Fruit fly (Drosophila melanogaster) whole organism, wandering third instar larva: Measurements from ENCODE around the gene mRpL36.

Experiments
- Abd-B ChIP-seq: fragments of >200 bp; optimal IDR thresholded peaks from 2 replicates; lab custom pipeline; 2017; ENCODE audit warnings: missing biosample characterization, missing genetic modification characterization
- CG32264 ChIP-seq: fragments of 200-800 bp; sonication (Bioruptor generic); optimal IDR thresholded peaks from 2 replicates; lab custom pipeline; 2016; ENCODE audit warnings: missing biosample characterization, missing genetic modification characterization
- CG9705 ChIP-seq: fragments of 200-800 bp; sonication (Bioruptor generic); optimal IDR thresholded peaks from 2 replicates; lab custom pipeline; 2018; ENCODE audit warnings: missing biosample characterization, mild to moderate bottlenecking, missing genetic modification characterization
- CrebA ChIP-seq: fragments of 200-800 bp; sonication (Bioruptor generic); optimal IDR thresholded peaks from 2 replicates; lab custom pipeline; 2016; ENCODE audit warnings: missing biosample characterization, mild to moderate bottlenecking, missing genetic modification characterization, borderline replicate concordance
- Dfd ChIP-seq: fragments of >200 bp; optimal IDR thresholded peaks from 2 replicates; lab custom pipeline; 2017; ENCODE audit warnings: missing biosample characterization, missing genetic modification characterization
- Dif ChIP-seq: fragments of 200-275, 200-300 bp; sonication (Bioruptor generic); optimal IDR thresholded peaks from 2 replicates; lab custom pipeline; 2018; ENCODE audit warnings: missing biosample characterization, missing genetic modification characterization; ENCODE audit not compliant: partially characterized antibody
- GATAd ChIP-seq: sonication (Bioruptor generic); optimal IDR thresholded peaks from 2 replicates; lab custom pipeline; 2016; ENCODE audit warnings: missing biosample characterization, missing genetic modification characterization
- HLH106 ChIP-seq: fragments of 200-800 bp; optimal IDR thresholded peaks from 3 replicates; lab custom pipeline; 2019; ENCODE audit warnings: missing biosample characterization, mild to moderate bottlenecking, missing genetic modification characterization, moderate library complexity
- Hnf4 ChIP-seq: fragments of 200-800 bp; sonication (Bioruptor generic); optimal IDR thresholded peaks from 2 replicates; lab custom pipeline; 2016; ENCODE audit warnings: missing biosample characterization, mild to moderate bottlenecking, missing genetic modification characterization
- Hr78 ChIP-seq: fragments of >200 bp; optimal IDR thresholded peaks from 2 replicates; lab custom pipeline; 2017; ENCODE audit warnings: missing biosample characterization, missing genetic modification characterization
- Hr83 ChIP-seq: fragments of 200-300 bp; sonication (Bioruptor generic); optimal IDR thresholded peaks from 2 replicates; lab custom pipeline; 2016; ENCODE audit warnings: missing biosample characterization, mild to moderate bottlenecking, missing genetic modification characterization, moderate library complexity; ENCODE audit not compliant: poor library complexity, severe bottlenecking
- Jra ChIP-seq: sonication (Bioruptor generic); optimal IDR thresholded peaks from 2 replicates; lab custom pipeline; 2016; ENCODE audit warnings: missing biosample characterization, missing genetic modification characterization
- Mio ChIP-seq: sonication (Bioruptor generic); optimal IDR thresholded peaks from 2 replicates; lab custom pipeline; 2016; ENCODE audit warnings: missing biosample characterization, missing genetic modification characterization
- Myc ChIP-seq: fragments of >200 bp; optimal IDR thresholded peaks from 2 replicates; lab custom pipeline; 2017
- N ChIP-seq: fragments of >200 bp; optimal IDR thresholded peaks from 2 replicates; lab custom pipeline; 2018; ENCODE audit warnings: missing biosample characterization, missing external identifiers, missing genetic modification characterization
- OdsH ChIP-seq: fragments of 200-800 bp; sonication (Bioruptor generic); optimal IDR thresholded peaks from 2 replicates; lab custom pipeline; 2016; ENCODE audit warnings: missing biosample characterization, mild to moderate bottlenecking, missing genetic modification characterization
- Rel ChIP-seq, 2 experiments: fragments of 200-800 bp; sonication (Bioruptor generic) in 1 of 2; optimal IDR thresholded peaks; 2 replicates in 1 of 2; 3 replicates in 1 of 2; lab custom pipeline; 2016 to 2019; ENCODE audit warnings: mild to moderate bottlenecking in 2 of 2, missing biosample characterization in 2 of 2, missing genetic modification characterization in 2 of 2, moderate library complexity in 1 of 2
- Sp1 ChIP-seq: fragments of 200-800 bp; sonication (Bioruptor generic); optimal IDR thresholded peaks from 3 replicates; lab custom pipeline; 2019; ENCODE audit warnings: missing biosample characterization, mild to moderate bottlenecking, missing genetic modification characterization, moderate library complexity
- Vsx2 ChIP-seq: fragments of 200-300, 225-300 bp; sonication (Bioruptor generic); optimal IDR thresholded peaks from 2 replicates; lab custom pipeline; 2018; ENCODE audit warnings: missing biosample characterization, missing genetic modification characterization; ENCODE audit not compliant: partially characterized antibody
- br ChIP-seq: fragments of 200-800 bp; sonication (Bioruptor generic); optimal IDR thresholded peaks from 2 replicates; lab custom pipeline; 2016; ENCODE audit warnings: missing biosample characterization, missing genetic modification characterization
- brk ChIP-seq: fragments of 200-800 bp; sonication (Bioruptor generic); optimal IDR thresholded peaks from 2 replicates; lab custom pipeline; 2016; ENCODE audit warnings: missing biosample characterization, mild to moderate bottlenecking, missing genetic modification characterization
- dl ChIP-seq, 2 experiments: fragments of 175-275, 200-275 bp in 1 of 2; fragments of 200-275 bp in 1 of 2; sonication (Bioruptor generic); optimal IDR thresholded peaks; lab custom pipeline; 2018; ENCODE audit warnings: mild to moderate bottlenecking in 2 of 2, missing biosample characterization in 2 of 2, missing genetic modification characterization in 2 of 2, moderate library complexity in 2 of 2; ENCODE audit not compliant: partially characterized antibody in 2 of 2, insufficient read depth in 1 of 2
- dmrt93B ChIP-seq: fragments of 200-800 bp; sonication (Bioruptor generic); optimal IDR thresholded peaks from 2 replicates; lab custom pipeline; 2018; ENCODE audit warnings: missing biosample characterization, mild to moderate bottlenecking, missing genetic modification characterization
- dsf ChIP-seq: sonication (Bioruptor generic); optimal IDR thresholded peaks from 2 replicates; lab custom pipeline; 2016; ENCODE audit warnings: missing biosample characterization, missing genetic modification characterization, borderline replicate concordance
- ey ChIP-seq: fragments of 200-800 bp; sonication (Bioruptor generic); optimal IDR thresholded peaks from 2 replicates; lab custom pipeline; 2016; ENCODE audit warnings: missing biosample characterization, missing genetic modification characterization
- foxo ChIP-seq, 2 experiments: fragments of 200-800 bp; sonication (Bioruptor generic); optimal IDR thresholded peaks; 2 replicates in 1 of 2; 3 replicates in 1 of 2; lab custom pipeline; 2016 to 2017; ENCODE audit warnings: missing biosample characterization in 2 of 2, missing genetic modification characterization in 2 of 2
- fru ChIP-seq: fragments of 200-800 bp; sonication (Bioruptor generic); optimal IDR thresholded peaks from 3 replicates; lab custom pipeline; 2016; ENCODE audit warnings: missing biosample characterization, mild to moderate bottlenecking, missing genetic modification characterization
- h ChIP-seq: fragments of 200-800 bp; sonication (Bioruptor generic); optimal IDR thresholded peaks from 3 replicates; lab custom pipeline; 2016; ENCODE audit warnings: missing biosample characterization, mild to moderate bottlenecking, missing genetic modification characterization
- jim ChIP-seq: fragments of 175-275, 200-325 bp; sonication (Bioruptor generic); optimal IDR thresholded peaks from 2 replicates; lab custom pipeline; 2016; ENCODE audit warnings: missing biosample characterization, mild to moderate bottlenecking, missing genetic modification characterization
- lola ChIP-seq: fragments of >200 bp; optimal IDR thresholded peaks from 2 replicates; lab custom pipeline; 2017; ENCODE audit warnings: missing biosample characterization, missing genetic modification characterization
- pan ChIP-seq: fragments of >200 bp; optimal IDR thresholded peaks from 2 replicates; lab custom pipeline; 2017
- psq ChIP-seq: fragments of 200-800 bp; sonication (Bioruptor generic); optimal IDR thresholded peaks from 3 replicates; lab custom pipeline; 2017; ENCODE audit warnings: missing biosample characterization, mild to moderate bottlenecking, missing genetic modification characterization, moderate library complexity
- rgr ChIP-seq: fragments of 200-800 bp; sonication (Bioruptor generic); optimal IDR thresholded peaks from 3 replicates; lab custom pipeline; 2016; ENCODE audit warnings: missing biosample characterization, mild to moderate bottlenecking, missing genetic modification characterization
- sage ChIP-seq: fragments of 200-800 bp; sonication (Bioruptor generic); optimal IDR thresholded peaks from 2 replicates; lab custom pipeline; 2016; ENCODE audit warnings: missing biosample characterization, mild to moderate bottlenecking, missing genetic modification characterization
- sv ChIP-seq: fragments of 200-800 bp; sonication (Bioruptor generic); optimal IDR thresholded peaks from 3 replicates; lab custom pipeline; 2016; ENCODE audit warnings: missing biosample characterization, missing genetic modification characterization
- tai ChIP-seq: sonication (Bioruptor generic); optimal IDR thresholded peaks from 2 replicates; lab custom pipeline; 2016; ENCODE audit warnings: missing biosample characterization, missing genetic modification characterization
- usp ChIP-seq: fragments of >200 bp; optimal IDR thresholded peaks from 2 replicates; lab custom pipeline; 2017; ENCODE audit warnings: missing biosample characterization, missing genetic modification characterization
- woc ChIP-seq: sonication (Bioruptor generic); optimal IDR thresholded peaks from 2 replicates; lab custom pipeline; 2016; ENCODE audit warnings: missing biosample characterization, mild to moderate bottlenecking, missing genetic modification characterization

Gene mRpL36

DNA sequence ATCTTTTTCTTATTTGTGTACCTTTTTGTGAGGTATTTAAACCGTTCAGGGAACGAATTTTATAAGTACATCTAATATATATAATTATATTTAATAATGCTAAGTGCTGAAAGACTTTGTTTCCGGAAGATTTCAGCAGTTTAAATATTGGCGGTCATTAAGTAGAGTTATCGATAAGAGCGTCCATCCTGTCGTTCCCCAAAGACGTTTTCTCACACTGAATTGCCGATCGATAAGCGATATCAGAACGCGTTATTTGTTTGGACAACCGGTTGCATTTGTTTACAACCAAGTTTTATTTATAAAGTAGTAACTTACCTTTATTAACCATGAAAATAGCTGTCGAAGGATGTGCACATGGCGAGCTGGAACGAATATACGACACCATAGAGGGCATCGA lies 3.3 kb downstream of the mRpL36 start, which contains the start of gene ldbr:
TSS of gene ldbr (plus strand) at position 238 of the 400 bp plus-strand sequence.
- TF ChIP-seq br (GFP tag; lab: Kevin White, UChicago): peak; percentile 3
- TF ChIP-seq dsf (GFP tag; lab: Kevin White, UChicago): no peak
- no peak for TF ChIP-seq dmrt93B
- peak; percentile 21 for TF ChIP-seq Sp1
- TF ChIP-seq rgr: peak; percentile 30
- no peak for TF ChIP-seq psq
- peak in 1 of 2 experiments; percentile 44 for TF ChIP-seq foxo (GFP tag; optimal IDR thresholded peaks at IDR 0.05; lab: Kevin White, UChicago)
- TF ChIP-seq Vsx2 (GFP tag; lab: Kevin White, UChicago): no peak

DNA sequence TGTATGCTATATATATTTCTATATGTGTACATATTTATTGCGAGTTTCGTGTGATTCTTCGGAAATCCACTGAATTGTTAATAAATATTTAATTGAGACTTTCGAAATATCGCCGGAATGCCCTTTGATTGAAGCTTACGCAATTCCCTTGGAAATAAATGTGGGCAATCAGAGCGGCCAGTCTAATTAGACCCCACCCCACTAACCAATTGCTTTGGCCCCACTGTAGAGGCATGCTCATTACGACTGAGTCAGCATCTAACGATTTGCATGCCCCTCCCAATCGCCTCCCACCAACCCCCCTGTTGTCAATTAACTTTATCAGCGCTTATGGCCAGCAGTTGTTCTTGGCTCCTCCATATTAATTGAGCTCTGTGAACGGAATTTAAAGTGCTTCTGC lies 8.1 kb downstream of the mRpL36 start:
- no peak for TF ChIP-seq CG9705 (GFP tag; lab: Kevin White, UChicago)
- no peak for TF ChIP-seq dsf (GFP tag; lab: Kevin White, UChicago)
- no peak for TF ChIP-seq br (GFP tag; lab: Kevin White, UChicago)
- TF ChIP-seq sage: no peak
- no peak for TF ChIP-seq Hr78 (GFP tag; lab: Kevin White, UChicago)
- TF ChIP-seq woc: no peak
- no peak for TF ChIP-seq CG32264 (GFP tag; lab: Kevin White, UChicago)
- TF ChIP-seq psq: no peak
- no peak for TF ChIP-seq Sp1
- no peak for TF ChIP-seq GATAd (GFP tag; lab: Kevin White, UChicago)
- TF ChIP-seq Rel (GFP tag; optimal IDR thresholded peaks at IDR 0.05; lab: Kevin White, UChicago): no peak
- TF ChIP-seq Rel (tag; optimal IDR thresholded peaks at IDR 0.05; lab: Kevin White, UChicago): no peak
- no peak for TF ChIP-seq lola
- TF ChIP-seq jim (GFP tag; lab: Kevin White, UChicago): no peak
- no peak for TF ChIP-seq Abd-B (GFP tag; lab: Kevin White, UChicago)
- no peak for TF ChIP-seq Vsx2 (GFP tag; lab: Kevin White, UChicago)
- TF ChIP-seq Hr83 (GFP tag; lab: Kevin White, UChicago): no peak
- no peak for TF ChIP-seq Dif (GFP tag; lab: Kevin White, UChicago)
- TF ChIP-seq Myc: no peak
- no peak for TF ChIP-seq h (GFP tag; lab: Kevin White, UChicago)
- TF ChIP-seq tai (GFP tag; lab: Kevin White, UChicago): no peak
- TF ChIP-seq, all 38 proteins: peak for 0

DNA sequence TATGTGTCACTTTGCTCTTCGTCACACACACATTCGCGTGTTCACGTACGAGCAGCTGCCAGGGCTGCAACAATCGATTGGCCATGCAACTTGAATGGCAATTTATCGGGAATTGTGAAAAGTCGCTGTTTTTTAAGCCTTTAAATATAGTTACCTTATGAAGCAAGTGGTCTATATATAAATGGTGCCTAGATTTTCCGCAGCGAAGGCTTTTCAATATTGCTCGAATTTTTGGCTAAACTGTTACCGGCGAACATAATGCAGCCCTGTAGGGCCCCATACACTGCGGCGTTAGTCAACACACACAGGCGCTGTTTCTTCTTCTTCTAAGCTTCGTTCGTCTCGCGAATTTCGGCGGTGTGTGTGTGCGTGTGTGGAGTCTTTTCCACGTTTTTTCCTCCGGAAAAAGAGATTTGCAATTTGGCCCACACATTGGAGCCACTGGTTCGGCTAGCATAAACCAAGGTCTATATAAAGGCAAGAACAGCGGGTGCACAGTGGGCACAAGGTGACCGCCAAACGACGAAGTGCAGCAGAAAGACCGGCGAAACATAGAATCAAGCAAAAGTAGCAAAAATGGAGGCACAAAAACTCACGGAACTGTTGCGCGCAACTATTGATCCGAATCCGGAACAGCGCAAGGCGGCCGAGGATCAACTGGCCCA lies 8.9 kb downstream of the mRpL36 start, which contains the start of the genes Arp3 and msk:
TSS of gene Arp3 (minus strand) at position 39 of the 665 bp plus-strand sequence.
TSS of gene msk (plus strand) at position 316 of the 665 bp plus-strand sequence.
- TF ChIP-seq Mio (GFP tag; lab: Kevin White, UChicago) (peak; percentile 2), woc (no peak), Vsx2 (GFP tag; lab: Kevin White, UChicago) (no peak), N (GFP tag; lab: Kevin White, UChicago) (no peak), Hr78 (GFP tag; lab: Kevin White, UChicago) (no peak), CG9705 (GFP tag; lab: Kevin White, UChicago) (peak; percentile 79), Dfd (GFP tag; lab: Kevin White, UChicago) (no peak), Jra (GFP tag; lab: Kevin White, UChicago) (peak; percentile 87), brk (no peak), usp (no peak), psq (peak; percentile 82), Myc (peak; percentile 38), sv (GFP tag; lab: Kevin White, UChicago) (peak; percentile 88), ey (GFP tag; lab: Kevin White, UChicago) (peak; percentile 81), h (GFP tag; lab: Kevin White, UChicago) (peak; percentile 87), Sp1 (peak; percentile 72), GATAd (GFP tag; lab: Kevin White, UChicago) (peak; percentile 50), jim (GFP tag; lab: Kevin White, UChicago) (no peak), sage (no peak), dmrt93B (no peak), dsf (GFP tag; lab: Kevin White, UChicago) (no peak), dl (GFP tag; optimal IDR thresholded peaks at IDR 0.05; lab: Kevin White, UChicago; ENCODE audit: insufficient read depth in 1 of 2, partially characterized antibody in 2 of 2) (no peak), fru (GFP tag; lab: Kevin White, UChicago) (no peak), Hr83 (GFP tag; lab: Kevin White, UChicago) (peak; percentile 75), Dif (GFP tag; lab: Kevin White, UChicago) (no peak), OdsH (GFP tag; lab: Kevin White, UChicago) (peak; percentile 76), CG32264 (GFP tag; lab: Kevin White, UChicago) (no peak), lola (no peak), foxo (GFP tag; optimal IDR thresholded peaks at IDR 0.05; lab: Kevin White, UChicago) (peak in 1 of 2 experiments; percentile 88), Rel (GFP tag; optimal IDR thresholded peaks at IDR 0.05; lab: Kevin White, UChicago) (no peak), Rel (tag; optimal IDR thresholded peaks at IDR 0.05; lab: Kevin White, UChicago) (peak; percentile 64), pan (lab: Kevin White, UChicago) (no peak), rgr (peak; percentile 84), CrebA (no peak), tai (GFP tag; lab: Kevin White, UChicago) (no peak), br (GFP tag; lab: Kevin White, UChicago) (peak; percentile 82), Hnf4 (peak; percentile 84), Abd-B (GFP tag; lab: Kevin White, UChicago) (no peak), HLH106 (tag; lab: Kevin White, UChicago) (peak; percentile 81)
